Fruit fly (Drosophila melanogaster) whole organism, embryonic: ENCODE data around the gene CG9522.

ENCODE experiments used
- Asciz ChIP-seq: fragments of 200-800 bp; sonication (Bioruptor generic); optimal IDR thresholded peaks from 2 replicates; lab custom pipeline; 2017; ENCODE audit warnings: missing biosample characterization, mild to moderate bottlenecking, missing genetic modification characterization, missing genetic modification reagents
- Atf3 ChIP-seq: fragments of 200-800 bp; sonication (Bioruptor generic); optimal IDR thresholded peaks from 3 replicates; lab custom pipeline; 2016; ENCODE audit warnings: missing biosample characterization, missing genetic modification characterization
- Blimp-1 ChIP-seq: fragments of 200-800 bp; sonication (Bioruptor generic); optimal IDR thresholded peaks from 3 replicates; lab custom pipeline; 2018; ENCODE audit warnings: missing biosample characterization, missing genetic modification characterization, mild to moderate bottlenecking, moderate library complexity, missing genetic modification reagents
- BtbVII ChIP-seq: fragments of 200-800 bp; sonication (Bioruptor generic); optimal IDR thresholded peaks from 3 replicates; lab custom pipeline; 2017; ENCODE audit warnings: missing biosample characterization, mild to moderate bottlenecking, missing genetic modification characterization
- CG11723 ChIP-seq: fragments of 200-800 bp; sonication (Bioruptor generic); optimal IDR thresholded peaks from 2 replicates; lab custom pipeline; 2017; ENCODE audit warnings: missing biosample characterization, mild to moderate bottlenecking, missing genetic modification characterization
- CG12155 ChIP-seq: fragments of 200-800 bp; sonication (Bioruptor generic); optimal IDR thresholded peaks from 3 replicates; lab custom pipeline; 2016; ENCODE audit warnings: missing biosample characterization, missing genetic modification characterization
- CG13894 ChIP-seq: fragments of 200-800 bp; sonication (Bioruptor generic); optimal IDR thresholded peaks from 3 replicates; lab custom pipeline; 2018; ENCODE audit warnings: missing biosample characterization, mild to moderate bottlenecking, missing genetic modification characterization, moderate library complexity
- CG15073 ChIP-seq: fragments of 200-800 bp; sonication (Bioruptor generic); optimal IDR thresholded peaks from 2 replicates; lab custom pipeline; 2016; ENCODE audit warnings: missing biosample characterization, missing genetic modification characterization
- CG15601 ChIP-seq: fragments of 200-800 bp; sonication (Bioruptor generic); optimal IDR thresholded peaks from 3 replicates; lab custom pipeline; 2019; ENCODE audit warnings: missing biosample characterization, mild to moderate bottlenecking, missing genetic modification characterization, moderate library complexity
- CG16863 ChIP-seq: fragments of 200-800 bp; sonication (Bioruptor generic); optimal IDR thresholded peaks from 3 replicates; lab custom pipeline; 2016; ENCODE audit warnings: missing biosample characterization, missing genetic modification characterization
- CG1832 ChIP-seq: fragments of 200-800 bp; sonication (Bioruptor generic); optimal IDR thresholded peaks from 2 replicates; lab custom pipeline; 2017; ENCODE audit warnings: missing biosample characterization, mild to moderate bottlenecking, missing genetic modification characterization, inconsistent platforms
- CG2120 ChIP-seq: fragments of 200-800 bp; sonication (Bioruptor generic); optimal IDR thresholded peaks from 3 replicates; lab custom pipeline; 2016; ENCODE audit warnings: missing biosample characterization, missing genetic modification characterization
- CG2202 ChIP-seq: fragments of 200-800 bp; sonication (Bioruptor generic); optimal IDR thresholded peaks from 2 replicates; lab custom pipeline; 2018; ENCODE audit warnings: missing biosample characterization, mild to moderate bottlenecking, missing genetic modification characterization
- CG2678 ChIP-seq: fragments of 200-800 bp; sonication (Bioruptor generic); optimal IDR thresholded peaks from 3 replicates; lab custom pipeline; 2019; ENCODE audit warnings: missing biosample characterization, mild to moderate bottlenecking, missing genetic modification characterization, moderate library complexity
- CG31441 ChIP-seq: fragments of 200-800 bp; sonication (Bioruptor generic); IDR thresholded peaks from 2 replicates; pipeline ENCODE4 v1.3.6; 2022; ENCODE audit warnings: missing biosample characterization, missing genetic modification characterization
- CG32772 ChIP-seq: fragments of 200-800 bp; sonication (Bioruptor generic); IDR thresholded peaks from 2 replicates; pipeline ENCODE4 v1.3.6; 2022; ENCODE audit warnings: missing biosample characterization, missing genetic modification characterization
- CG4360 ChIP-seq: fragments of 200-800 bp; sonication (Bioruptor generic); IDR thresholded peaks from 2 replicates; pipeline ENCODE4 v1.3.6; 2022; ENCODE audit warnings: missing biosample characterization, missing genetic modification characterization
- CG5180 ChIP-seq: fragments of 200-800 bp; sonication (Bioruptor generic); optimal IDR thresholded peaks from 3 replicates; lab custom pipeline; 2017; ENCODE audit warnings: missing biosample characterization, missing genetic modification characterization, mild to moderate bottlenecking, moderate library complexity, missing genetic modification reagents
- CG7556 ChIP-seq: fragments of 200-800 bp; sonication (Bioruptor generic); optimal IDR thresholded peaks from 2 replicates; lab custom pipeline; 2017; ENCODE audit warnings: missing biosample characterization, mild to moderate bottlenecking, missing genetic modification characterization
- CG9437 ChIP-seq: fragments of 200-800 bp; sonication (Bioruptor generic); optimal IDR thresholded peaks from 2 replicates; lab custom pipeline; 2018; ENCODE audit warnings: missing biosample characterization, mild to moderate bottlenecking, missing genetic modification characterization
- CG9932 ChIP-seq: fragments of 200-800 bp; sonication (Bioruptor generic); IDR thresholded peaks from 2 replicates; pipeline ENCODE4 v1.3.6; 2022; ENCODE audit warnings: missing biosample characterization, missing genetic modification characterization
- CHES-1-like ChIP-seq: fragments of 200-800 bp; sonication (Bioruptor generic); optimal IDR thresholded peaks from 2 replicates; lab custom pipeline; 2016; ENCODE audit warnings: missing biosample characterization, missing genetic modification characterization
- CTCF ChIP-seq: fragments of 200-800 bp; sonication (Bioruptor generic); optimal IDR thresholded peaks from 2 replicates; lab custom pipeline; 2017; ENCODE audit warnings: missing biosample characterization, mild to moderate bottlenecking, missing genetic modification characterization, moderate library complexity
- Dref ChIP-seq: fragments of 200-800 bp; sonication (Bioruptor generic); IDR thresholded peaks from 2 replicates; pipeline ENCODE4 v1.3.6; 2022; ENCODE audit warnings: missing biosample characterization, missing genetic modification characterization
- E2f1 ChIP-seq: fragments of 200-800 bp; sonication (Bioruptor generic); IDR thresholded peaks from 2 replicates; pipeline ENCODE4 v1.3.6; 2022; ENCODE audit warnings: missing biosample characterization, missing genetic modification characterization
- E2f2 ChIP-seq: fragments of 200-800 bp; sonication (Bioruptor generic); IDR thresholded peaks from 2 replicates; pipeline ENCODE4 v1.3.6; 2022; ENCODE audit warnings: missing biosample characterization, missing genetic modification characterization
- Ets97D ChIP-seq: fragments of 200-800 bp; sonication (Bioruptor generic); optimal IDR thresholded peaks from 3 replicates; lab custom pipeline; 2016; ENCODE audit warnings: missing biosample characterization, missing genetic modification characterization
- Gug ChIP-seq: fragments of 200-800 bp; sonication (Bioruptor generic); IDR thresholded peaks from 4 replicates; pipeline ENCODE4 v1.3.6; 2022; ENCODE audit warnings: missing biosample characterization, missing genetic modification characterization
- MESR4 ChIP-seq: fragments of 200-800 bp; sonication (Bioruptor generic); optimal IDR thresholded peaks from 2 replicates; lab custom pipeline; 2018; ENCODE audit warnings: missing biosample characterization, mild to moderate bottlenecking, missing genetic modification characterization, moderate library complexity
- MTF-1 ChIP-seq: fragments of 200-800 bp; sonication (Bioruptor generic); optimal IDR thresholded peaks from 2 replicates; lab custom pipeline; 2018; ENCODE audit warnings: missing biosample characterization, mild to moderate bottlenecking, missing genetic modification characterization, borderline replicate concordance
- Meics ChIP-seq: fragments of 200-800 bp; sonication (Bioruptor generic); optimal IDR thresholded peaks from 2 replicates; lab custom pipeline; 2017; ENCODE audit warnings: missing biosample characterization, mild to moderate bottlenecking, missing genetic modification characterization
- Opbp ChIP-seq: fragments of 200-800 bp; sonication (Bioruptor generic); IDR thresholded peaks from 3 replicates; pipeline ENCODE4 v1.3.6; 2022; ENCODE audit warnings: missing biosample characterization, missing genetic modification characterization; ENCODE audit not compliant: partially characterized antibody
- caup ChIP-seq: fragments of 200-800 bp; sonication (Bioruptor generic); optimal IDR thresholded peaks from 3 replicates; lab custom pipeline; 2017; ENCODE audit warnings: missing biosample characterization, mild to moderate bottlenecking, missing genetic modification characterization, moderate library complexity; ENCODE audit not compliant: severe bottlenecking
- crol ChIP-seq: fragments of 200-800 bp; sonication (Bioruptor generic); IDR thresholded peaks from 2 replicates; pipeline ENCODE4 v1.3.6; 2022; ENCODE audit warnings: missing biosample characterization, missing genetic modification characterization
- fd102C ChIP-seq: fragments of 200-800 bp; sonication (Bioruptor generic); optimal IDR thresholded peaks from 2 replicates; lab custom pipeline; 2018; ENCODE audit warnings: missing biosample characterization, mild to moderate bottlenecking, missing genetic modification characterization, moderate library complexity
- fd64A ChIP-seq: fragments of 200-800 bp; sonication (Bioruptor generic); optimal IDR thresholded peaks from 3 replicates; lab custom pipeline; 2018; ENCODE audit warnings: missing biosample characterization, mild to moderate bottlenecking, missing genetic modification characterization
- gem ChIP-seq: fragments of 200-800 bp; sonication (Bioruptor generic); optimal IDR thresholded peaks from 2 replicates; lab custom pipeline; 2019; ENCODE audit warnings: missing biosample characterization, mild to moderate bottlenecking, missing genetic modification characterization, moderate library complexity
- gfzf ChIP-seq: fragments of 200-800 bp; sonication (Bioruptor generic); optimal IDR thresholded peaks from 2 replicates; lab custom pipeline; 2016; ENCODE audit warnings: missing biosample characterization, mild to moderate bottlenecking, missing genetic modification characterization, moderate library complexity
- inv ChIP-seq: fragments of 200-800 bp; sonication (Bioruptor generic); IDR thresholded peaks from 2 replicates; pipeline ENCODE4 v1.3.6; 2022; ENCODE audit warnings: missing biosample characterization, missing genetic modification characterization; ENCODE audit not compliant: partially characterized antibody
- lab ChIP-seq: fragments of 200-800 bp; sonication (Bioruptor generic); optimal IDR thresholded peaks from 3 replicates; lab custom pipeline; 2017; ENCODE audit warnings: missing biosample characterization, missing genetic modification characterization, mild to moderate bottlenecking, moderate library complexity, missing genetic modification reagents
- nmo ChIP-seq: fragments of 200-800 bp; sonication (Bioruptor generic); optimal IDR thresholded peaks from 2 replicates; lab custom pipeline; 2018; ENCODE audit warnings: missing biosample characterization, mild to moderate bottlenecking, missing genetic modification characterization, moderate library complexity
- pzg ChIP-seq: fragments of 200-800 bp; sonication (Bioruptor generic); optimal IDR thresholded peaks from 3 replicates; lab custom pipeline; 2018; ENCODE audit warnings: missing biosample characterization, mild to moderate bottlenecking, missing genetic modification characterization, moderate library complexity
- repo ChIP-seq: fragments of 200-800 bp; sonication (Bioruptor generic); optimal IDR thresholded peaks from 2 replicates; lab custom pipeline; 2016; ENCODE audit warnings: missing biosample characterization, missing genetic modification characterization
- sens ChIP-seq: fragments of 200-800 bp; sonication (Bioruptor generic); peaks from one replicate; lab custom pipeline; 2016; ENCODE audit warnings: missing biosample characterization, missing genetic modification characterization
- sim ChIP-seq: fragments of 200-800 bp; sonication (Bioruptor generic); IDR thresholded peaks from 2 replicates; pipeline ENCODE4 v1.3.6; 2022; ENCODE audit warnings: missing biosample characterization, missing genetic modification characterization
- tna ChIP-seq: fragments of 200-800 bp; sonication (Bioruptor generic); IDR thresholded peaks from 2 replicates; pipeline ENCODE4 v1.3.6; 2022; ENCODE audit warnings: missing biosample characterization, missing genetic modification characterization; ENCODE audit not compliant: partially characterized antibody
- ttk ChIP-seq: fragments of 200-800 bp; sonication (Bioruptor generic); IDR thresholded peaks from 2 replicates; pipeline ENCODE4 v2.1.2; 2022; ENCODE audit warnings: missing biosample characterization, missing genetic modification characterization
- tup ChIP-seq: fragments of 200-800 bp; sonication (Bioruptor generic); optimal IDR thresholded peaks from 2 replicates; lab custom pipeline; 2016; ENCODE audit warnings: missing biosample characterization, mild to moderate bottlenecking, missing genetic modification characterization, moderate library complexity
- unc-4 ChIP-seq: fragments of 200-800 bp; sonication (Bioruptor generic); IDR thresholded peaks from 2 replicates; pipeline ENCODE4 v1.3.6; 2022; ENCODE audit warnings: missing biosample characterization, missing genetic modification characterization; ENCODE audit not compliant: partially characterized antibody
- zfh2 ChIP-seq: fragments of 200-800 bp; sonication (Bioruptor generic); optimal IDR thresholded peaks from 2 replicates; lab custom pipeline; 2016; ENCODE audit warnings: missing biosample characterization, missing genetic modification characterization

The CG9522 gene

DNA sequence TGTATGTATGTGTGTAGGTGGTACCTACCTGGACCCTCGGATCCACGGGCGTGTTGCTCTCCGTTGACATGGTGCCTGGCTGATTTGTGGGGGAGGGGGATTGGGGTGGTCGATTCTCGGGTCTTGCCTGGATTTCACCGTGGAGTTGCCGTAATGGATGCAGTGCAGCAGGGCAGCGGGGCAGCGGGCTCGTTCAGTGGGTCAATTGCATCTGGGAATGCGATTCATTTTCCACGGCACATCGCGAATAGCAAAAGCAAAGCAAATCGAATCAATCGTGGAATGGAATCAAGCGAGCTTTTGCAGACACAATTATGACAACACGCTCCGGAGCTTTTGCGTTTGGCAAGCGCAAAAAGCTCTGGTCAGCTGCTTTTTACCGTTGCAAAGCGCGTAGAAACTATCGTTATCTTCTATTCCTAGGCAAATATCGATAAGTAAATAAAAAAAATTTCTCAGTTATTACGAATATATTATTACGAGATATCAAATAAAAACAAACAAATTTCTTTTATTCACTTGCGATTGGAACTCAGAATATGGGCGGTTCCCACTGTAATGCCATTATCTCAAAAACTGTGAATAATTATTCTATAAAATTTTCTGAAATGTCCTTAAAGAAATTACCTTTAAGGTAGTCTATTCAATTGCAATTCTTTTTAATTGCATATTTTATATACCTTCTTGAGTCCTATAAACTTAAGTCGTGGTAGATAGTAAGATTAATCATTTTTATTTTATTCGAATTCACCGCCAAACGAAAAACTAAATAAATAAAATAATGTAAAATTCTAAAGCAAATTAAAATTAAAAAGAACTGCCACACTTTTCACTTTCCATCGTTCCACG is 16.7 kb downstream of the CG9522 start, which contains the start of gene CG14408 (continued):
- no peak for TF ChIP-seq CG5180 (GFP tag; lab: Kevin White, UChicago)
- TF ChIP-seq tna = no peak
- no peak for TF ChIP-seq zfh2 (GFP tag; lab: Kevin White, UChicago)
- 0 out of 2 replicates have a peak, but pooled peaks have one; percentile 46 for TF ChIP-seq CG31441 (GFP tag; lab: Robert Waterston, UW)
- TF ChIP-seq CG9932 (GFP tag; lab: Robert Waterston, UW) = no peak
- no peak for TF ChIP-seq CG11723
- TF ChIP-seq CG2120 = peak; percentile 5
- TF ChIP-seq nmo (GFP tag; lab: Kevin White, UChicago) = no peak
- peak; percentile 76 for TF ChIP-seq CTCF (GFP tag; lab: Kevin White, UChicago)
- no peak for TF ChIP-seq tup (GFP tag; lab: Kevin White, UChicago)
- no peak for TF ChIP-seq fd102C
- TF ChIP-seq CG13894 = no peak
- TF ChIP-seq Blimp-1 (GFP tag; lab: Kevin White, UChicago) = peak; percentile 6
- no peak for TF ChIP-seq Asciz (GFP tag; lab: Kevin White, UChicago)
- TF ChIP-seq BtbVII (GFP tag; lab: Kevin White, UChicago) = peak; percentile 20
- TF ChIP-seq gem (tag; lab: Kevin White, UChicago) = peak; percentile 50
- TF ChIP-seq Gug (GFP tag; lab: Robert Waterston, UW) = no peak
- TF ChIP-seq CHES-1-like (GFP tag; lab: Kevin White, UChicago) = no peak
- TF ChIP-seq CG2678 (tag; lab: Kevin White, UChicago) = peak; percentile 38
- TF ChIP-seq ttk (GFP tag; lab: Robert Waterston, UW) = no peak
- no peak for TF ChIP-seq CG32772 (GFP tag; lab: Robert Waterston, UW)
- no peak for TF ChIP-seq CG2202
- TF ChIP-seq CG15073 (GFP tag; lab: Kevin White, UChicago) = no peak
- TF ChIP-seq CG7556 (GFP tag; lab: Kevin White, UChicago) = peak; percentile 10
- peak; percentile 66 for TF ChIP-seq unc-4 (GFP tag; lab: Robert Waterston, UW)
- peak; percentile 51 for TF ChIP-seq Dref (GFP tag; lab: Robert Waterston, UW)
- no peak for TF ChIP-seq repo
- peak; percentile 67 for TF ChIP-seq MESR4 (GFP tag; lab: Kevin White, UChicago)
- 0 out of 2 replicates have a peak, but pooled peaks have one; percentile 45 for TF ChIP-seq E2f2 (GFP tag; lab: Robert Waterston, UW)
- TF ChIP-seq pzg (GFP tag; lab: Kevin White, UChicago) = peak; percentile 10
- TF ChIP-seq sim (GFP tag; lab: Robert Waterston, UW) = no peak
- TF ChIP-seq CG9437 (GFP tag; lab: Kevin White, UChicago) = peak; percentile 33
- no peak for TF ChIP-seq Meics (GFP tag; lab: Kevin White, UChicago)
- TF ChIP-seq crol (GFP tag; lab: Robert Waterston, UW) = peak; percentile 59
- 0 out of 3 replicates have a peak, but pooled peaks have one; percentile 31 for TF ChIP-seq Opbp (GFP tag; lab: Robert Waterston, UW)
- TF ChIP-seq inv (GFP tag; lab: Robert Waterston, UW) = peak; percentile 28; the same call in 1 of the 2 replicates

DNA sequence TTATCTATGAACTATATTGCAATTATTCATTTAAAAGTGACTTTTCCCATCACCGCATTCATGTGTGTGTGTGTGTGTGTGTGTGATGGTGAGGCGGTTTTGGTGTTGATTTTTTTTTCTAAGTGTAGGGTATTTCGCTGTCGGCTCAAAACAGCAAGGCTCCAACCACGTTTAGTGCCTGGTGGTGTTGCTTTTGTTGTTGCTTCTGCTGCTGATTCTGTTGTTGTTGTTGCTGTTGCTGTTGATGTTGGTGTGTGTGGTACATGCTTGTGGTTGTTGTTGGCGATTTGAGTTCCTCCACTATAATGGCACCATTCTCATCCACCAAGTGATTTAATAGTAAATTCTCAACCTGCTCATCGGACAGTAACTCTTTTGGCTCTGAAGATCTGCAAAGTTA is 21.0 kb downstream of the CG9522 start:
- no peak for TF ChIP-seq Ets97D (GFP tag; lab: Kevin White, UChicago)
- no peak for TF ChIP-seq E2f1 (GFP tag; lab: Robert Waterston, UW)
- no peak for TF ChIP-seq gfzf (GFP tag; lab: Kevin White, UChicago)
- TF ChIP-seq fd64A (GFP tag; lab: Kevin White, UChicago) = no peak
- TF ChIP-seq CG15601 = no peak
- peak; percentile 88 for TF ChIP-seq CG4360
- TF ChIP-seq Atf3 (GFP tag; lab: Kevin White, UChicago) = no peak
- no peak for TF ChIP-seq CG1832 (GFP tag; lab: Kevin White, UChicago)
- no peak for TF ChIP-seq CG12155 (GFP tag; lab: Kevin White, UChicago)
- TF ChIP-seq sens (GFP tag; lab: Kevin White, UChicago) = peak; percentile 22
- no peak for TF ChIP-seq lab (GFP tag; lab: Kevin White, UChicago)
- no peak for TF ChIP-seq MTF-1
- TF ChIP-seq CG16863 (GFP tag; lab: Kevin White, UChicago) = no peak
- TF ChIP-seq caup (GFP tag; lab: Kevin White, UChicago) = no peak
